Fruit fly (Drosophila melanogaster) whole organism, embryonic: Measurements from ENCODE around the gene CG17027.
A peak's percentile ranks its signal among the peaks of the same experiment; 100 is the strongest.

Experiments
- B-H2 ChIP-seq: fragments of 200-800 bp; sonication (Bioruptor generic); optimal IDR thresholded peaks from 2 replicates; lab custom pipeline; 2018; ENCODE audit warnings: missing biosample characterization, mild to moderate bottlenecking, missing genetic modification characterization
- CG10274 ChIP-seq: fragments of 200-800 bp; sonication (Bioruptor generic); optimal IDR thresholded peaks from 3 replicates; lab custom pipeline; 2017; ENCODE audit warnings: missing biosample characterization, mild to moderate bottlenecking, missing genetic modification characterization
- CG10979 ChIP-seq: fragments of 200-800 bp; sonication (Bioruptor generic); optimal IDR thresholded peaks from 2 replicates; lab custom pipeline; 2018; ENCODE audit warnings: missing biosample characterization, mild to moderate bottlenecking, missing genetic modification characterization, moderate library complexity
- CG1233 ChIP-seq: fragments of 200-800 bp; sonication (Bioruptor generic); optimal IDR thresholded peaks from 4 replicates; lab custom pipeline; 2018; ENCODE audit warnings: missing biosample characterization, mild to moderate bottlenecking, missing genetic modification characterization
- CG12942 ChIP-seq: fragments of 200-800 bp; sonication (Bioruptor generic); optimal IDR thresholded peaks from 3 replicates; lab custom pipeline; 2016; ENCODE audit warnings: missing biosample characterization, missing genetic modification characterization
- CG13775 ChIP-seq: fragments of 200-800 bp; sonication (Bioruptor generic); optimal IDR thresholded peaks from 3 replicates; lab custom pipeline; 2017; ENCODE audit warnings: missing biosample characterization, mild to moderate bottlenecking, missing genetic modification characterization
- CG18619 ChIP-seq: fragments of 200-800 bp; sonication (Bioruptor generic); optimal IDR thresholded peaks from 3 replicates; lab custom pipeline; 2017; ENCODE audit warnings: missing biosample characterization, mild to moderate bottlenecking, missing genetic modification characterization
- CG2129 ChIP-seq: fragments of 200-800 bp; sonication (Bioruptor generic); IDR thresholded peaks from 2 replicates; pipeline ENCODE4 v1.3.6; 2022; ENCODE audit warnings: missing biosample characterization, missing genetic modification characterization; ENCODE audit not compliant: partially characterized antibody
- CG33213 ChIP-seq: fragments of 200-800 bp; sonication (Bioruptor generic); optimal IDR thresholded peaks from 3 replicates; lab custom pipeline; 2016; ENCODE audit warnings: missing biosample characterization, missing genetic modification characterization
- CG3407 ChIP-seq: fragments of 200-800 bp; sonication (Bioruptor generic); optimal IDR thresholded peaks from 2 replicates; lab custom pipeline; 2018; ENCODE audit warnings: missing biosample characterization, mild to moderate bottlenecking, missing genetic modification characterization
- CG6854 ChIP-seq: fragments of 200-800 bp; sonication (Bioruptor generic); optimal IDR thresholded peaks from 3 replicates; lab custom pipeline; 2017; ENCODE audit warnings: missing biosample characterization, mild to moderate bottlenecking, missing genetic modification characterization
- CG7271 ChIP-seq: fragments of 200-800 bp; sonication (Bioruptor generic); optimal IDR thresholded peaks from 2 replicates; lab custom pipeline; 2018; ENCODE audit warnings: missing biosample characterization, mild to moderate bottlenecking, missing genetic modification characterization, moderate library complexity
- CG7786 ChIP-seq: fragments of 200-800 bp; sonication (Bioruptor generic); optimal IDR thresholded peaks from 2 replicates; lab custom pipeline; 2016; ENCODE audit warnings: missing biosample characterization, missing genetic modification characterization
- CG7928 ChIP-seq: fragments of 200-800 bp; sonication (Bioruptor generic); optimal IDR thresholded peaks from 2 replicates; lab custom pipeline; 2017; ENCODE audit warnings: missing biosample characterization, mild to moderate bottlenecking, missing genetic modification characterization
- CG9797 ChIP-seq: fragments of 200-800 bp; sonication (Bioruptor generic); optimal IDR thresholded peaks from 3 replicates; lab custom pipeline; 2018; ENCODE audit warnings: missing biosample characterization, mild to moderate bottlenecking, missing genetic modification characterization
- D ChIP-seq, 2 experiments: fragments of 200-800 bp in 1 of 2; fragments of >200 bp in 1 of 2; sonication (Bioruptor generic) in 1 of 2; optimal IDR thresholded peaks; 2 replicates in 1 of 2; 3 replicates in 1 of 2; lab custom pipeline; 2017; ENCODE audit warnings: mild to moderate bottlenecking in 1 of 2, missing biosample characterization in 1 of 2, missing genetic modification characterization in 1 of 2, missing genetic modification reagents in 1 of 2
- Ets65A ChIP-seq: fragments of 200-800 bp; sonication (Bioruptor generic); peaks from one replicate; lab custom pipeline; 2016; ENCODE audit warnings: missing biosample characterization, missing genetic modification characterization
- HmgD ChIP-seq: fragments of 200-800 bp; sonication (Bioruptor generic); optimal IDR thresholded peaks from 3 replicates; lab custom pipeline; 2016; ENCODE audit warnings: missing biosample characterization, missing genetic modification characterization
- Hmx ChIP-seq: fragments of 200-800 bp; sonication (Bioruptor generic); optimal IDR thresholded peaks from 2 replicates; lab custom pipeline; 2016; ENCODE audit warnings: missing biosample characterization, missing genetic modification characterization
- Jarid2 ChIP-seq: fragments of 200-800 bp; sonication (Bioruptor generic); optimal IDR thresholded peaks from 3 replicates; lab custom pipeline; 2017; ENCODE audit warnings: mild to moderate bottlenecking, missing biosample characterization, missing genetic modification reagents, missing genetic modification characterization
- Kr ChIP-seq: fragments of 200-800 bp; sonication (Bioruptor generic); optimal IDR thresholded peaks from 2 replicates; lab custom pipeline; 2017; ENCODE audit warnings: missing biosample characterization, mild to moderate bottlenecking, missing genetic modification characterization
- Ptx1 ChIP-seq: fragments of 200-800 bp; sonication (Bioruptor generic); IDR thresholded peaks from 2 replicates; pipeline ENCODE4 v1.3.6; 2022; ENCODE audit warnings: missing biosample characterization, missing genetic modification characterization
- Ssrp ChIP-seq: fragments of 200-800 bp; sonication (Bioruptor generic); optimal IDR thresholded peaks from 2 replicates; lab custom pipeline; 2018; ENCODE audit warnings: missing biosample characterization, mild to moderate bottlenecking, missing genetic modification characterization, moderate library complexity
- Xbp1 ChIP-seq: fragments of 200-800 bp; sonication (Bioruptor generic); optimal IDR thresholded peaks from 3 replicates; lab custom pipeline; 2016; ENCODE audit warnings: missing biosample characterization, mild to moderate bottlenecking, missing genetic modification characterization
- Xrp1 ChIP-seq: fragments of 200-800 bp; sonication (Bioruptor generic); IDR thresholded peaks from 2 replicates; pipeline ENCODE4 v1.3.6; 2022; ENCODE audit warnings: missing biosample characterization, missing genetic modification characterization
- YL-1 ChIP-seq: fragments of 200-800 bp; sonication (Bioruptor generic); optimal IDR thresholded peaks from 3 replicates; lab custom pipeline; 2017; ENCODE audit warnings: missing biosample characterization, mild to moderate bottlenecking, missing genetic modification characterization
- abd-A ChIP-seq: fragments of 200-800 bp; sonication (Bioruptor generic); optimal IDR thresholded peaks from 3 replicates; lab custom pipeline; 2019; ENCODE audit warnings: missing biosample characterization, mild to moderate bottlenecking, missing genetic modification characterization, moderate library complexity
- cas ChIP-seq: fragments of 200-800 bp; sonication (Bioruptor generic); IDR thresholded peaks from 2 replicates; pipeline ENCODE4 v1.3.6; 2022; ENCODE audit warnings: missing biosample characterization, missing genetic modification characterization
- chif ChIP-seq, 2 experiments: fragments of 200-800 bp; sonication (Bioruptor generic); optimal IDR thresholded peaks; 3 replicates each; lab custom pipeline; 2016; ENCODE audit warnings: missing biosample characterization in 2 of 2, missing genetic modification characterization in 2 of 2
- gfzf ChIP-seq: fragments of 200-800 bp; sonication (Bioruptor generic); optimal IDR thresholded peaks from 2 replicates; lab custom pipeline; 2016; ENCODE audit warnings: missing biosample characterization, mild to moderate bottlenecking, missing genetic modification characterization, moderate library complexity
- gsb ChIP-seq: fragments of 200-800 bp; sonication (Bioruptor generic); IDR thresholded peaks from 2 replicates; pipeline ENCODE4 v1.3.6; 2022; ENCODE audit warnings: missing biosample characterization, missing genetic modification characterization
- hb ChIP-seq: fragments of 200-800 bp; sonication (Bioruptor generic); IDR thresholded peaks from 3 replicates; pipeline ENCODE4 v1.3.6; 2022; ENCODE audit warnings: missing biosample characterization, missing genetic modification characterization; ENCODE audit not compliant: partially characterized antibody
- her ChIP-seq: fragments of 200-800 bp; sonication (Bioruptor generic); optimal IDR thresholded peaks from 2 replicates; lab custom pipeline; 2016; ENCODE audit warnings: missing biosample characterization, missing genetic modification characterization
- ind ChIP-seq: fragments of 200-800 bp; sonication (Bioruptor generic); optimal IDR thresholded peaks from 3 replicates; lab custom pipeline; 2016; ENCODE audit warnings: missing biosample characterization, missing genetic modification characterization
- lola ChIP-seq, 3 experiments: fragments of >200 bp in 2 of 3; fragments of 200-800 bp in 1 of 3; sonication (Bioruptor generic) in 1 of 3; optimal IDR thresholded peaks; 2 replicates each; lab custom pipeline; 2017 to 2019; ENCODE audit warnings: missing biosample characterization in 3 of 3, missing genetic modification characterization in 3 of 3, mild to moderate bottlenecking in 1 of 3, moderate library complexity in 1 of 3
- luna ChIP-seq: fragments of 200-800 bp; sonication (Bioruptor generic); optimal IDR thresholded peaks from 2 replicates; lab custom pipeline; 2016; ENCODE audit warnings: missing biosample characterization, missing genetic modification characterization
- pros ChIP-seq: fragments of 200-800 bp; sonication (Bioruptor generic); optimal IDR thresholded peaks from 3 replicates; lab custom pipeline; 2019; ENCODE audit warnings: missing biosample characterization, mild to moderate bottlenecking, missing genetic modification characterization, moderate library complexity
- psq ChIP-seq: fragments of 200-800 bp; sonication (Bioruptor generic); optimal IDR thresholded peaks from 2 replicates; lab custom pipeline; 2017; ENCODE audit warnings: missing biosample characterization, missing genetic modification characterization
- ranshi ChIP-seq: fragments of 200-800 bp; sonication (Bioruptor generic); IDR thresholded peaks from 2 replicates; pipeline ENCODE4 v1.3.6; 2022; ENCODE audit warnings: missing biosample characterization, missing genetic modification characterization
- sc ChIP-seq, 3 experiments: fragments of >200 bp in 2 of 3; fragments of 200-800 bp in 1 of 3; sonication (Bioruptor generic) in 1 of 3; optimal IDR thresholded peaks; 2 replicates in 2 of 3; 3 replicates in 1 of 3; lab custom pipeline; 2017; ENCODE audit warnings: mild to moderate bottlenecking in 1 of 3, missing biosample characterization in 1 of 3, missing genetic modification characterization in 1 of 3, missing genetic modification reagents in 1 of 3
- sens ChIP-seq: fragments of 200-800 bp; sonication (Bioruptor generic); peaks from one replicate; lab custom pipeline; 2016; ENCODE audit warnings: missing biosample characterization, missing genetic modification characterization
- ssp ChIP-seq: fragments of 200-800 bp; sonication (Bioruptor generic); IDR thresholded peaks from 2 replicates; pipeline ENCODE4 v1.3.6; 2022; ENCODE audit warnings: missing biosample characterization, missing genetic modification characterization
- tna ChIP-seq: fragments of 200-800 bp; sonication (Bioruptor generic); IDR thresholded peaks from 2 replicates; pipeline ENCODE4 v1.3.6; 2022; ENCODE audit warnings: missing biosample characterization, missing genetic modification characterization; ENCODE audit not compliant: partially characterized antibody
- tup ChIP-seq: fragments of 200-800 bp; sonication (Bioruptor generic); optimal IDR thresholded peaks from 2 replicates; lab custom pipeline; 2016; ENCODE audit warnings: missing biosample characterization, mild to moderate bottlenecking, missing genetic modification characterization, moderate library complexity
- vfl ChIP-seq: fragments of 200-800 bp; sonication (Bioruptor generic); optimal IDR thresholded peaks from 2 replicates; lab custom pipeline; 2016; ENCODE audit warnings: missing biosample characterization, missing genetic modification characterization
- wek ChIP-seq: fragments of 200-800 bp; sonication (Bioruptor generic); optimal IDR thresholded peaks from 3 replicates; lab custom pipeline; 2018; ENCODE audit warnings: missing biosample characterization, mild to moderate bottlenecking, missing genetic modification characterization, moderate library complexity
- zen ChIP-seq: fragments of 200-800 bp; sonication (Bioruptor generic); optimal IDR thresholded peaks from 3 replicates; lab custom pipeline; 2018; ENCODE audit warnings: missing biosample characterization, mild to moderate bottlenecking, missing genetic modification characterization, moderate library complexity

Gene CG17027

dm6 chr3L:15967588-15968500, 12.1 kb upstream of the CG17027 start, which contains the start of the genes Brr2 and CG10516 (continued):
- TF ChIP-seq Ssrp (no peak), ssp (GFP tag; lab: Robert Waterston, UW) (no peak), YL-1 (GFP tag; lab: Kevin White, UChicago) (peak; percentile 87), chif (GFP tag; optimal IDR thresholded peaks at IDR 0.05; lab: Kevin White, UChicago) (no peak), CG3407 (no peak), wek (GFP tag; lab: Kevin White, UChicago) (no peak), CG1233 (GFP tag; lab: Kevin White, UChicago) (no peak), vfl (GFP tag; lab: Kevin White, UChicago) (no peak), gfzf (GFP tag; lab: Kevin White, UChicago) (peak; percentile 73), ranshi (GFP tag; lab: Robert Waterston, UW) (no peak), sens (GFP tag; lab: Kevin White, UChicago) (no peak), Hmx (GFP tag; lab: Kevin White, UChicago) (no peak), CG18619 (no peak), zen (peak; percentile 15), CG6854 (GFP tag; lab: Kevin White, UChicago) (no peak), B-H2 (GFP tag; lab: Kevin White, UChicago) (no peak), D (optimal IDR thresholded peaks at IDR 0.05; lab: Kevin White, UChicago) (no peak), D (GFP tag; optimal IDR thresholded peaks at IDR 0.05; lab: Kevin White, UChicago) (no peak), her (peak; percentile 27), HmgD (GFP tag; lab: Kevin White, UChicago) (peak; percentile 23), Ptx1 (no peak), tna (GFP tag; lab: Robert Waterston, UW) (0 out of 2 replicates have a peak, but pooled peaks have one; percentile 13), CG13775 (GFP tag; lab: Kevin White, UChicago) (no peak), hb (GFP tag; lab: Robert Waterston, UW) (no peak), Ets65A (GFP tag; lab: Kevin White, UChicago) (no peak), CG10274 (GFP tag; lab: Kevin White, UChicago) (no peak), Kr (no peak), CG12942 (GFP tag; lab: Kevin White, UChicago) (no peak), Jarid2 (GFP tag; lab: Kevin White, UChicago) (no peak), CG33213 (GFP tag; lab: Kevin White, UChicago) (peak; percentile 43), ind (GFP tag; lab: Kevin White, UChicago) (no peak), Xrp1 (GFP tag; lab: Robert Waterston, UW) (no peak), CG7928 (peak; percentile 30), sc (optimal IDR thresholded peaks at IDR 0.05; lab: Kevin White, UChicago) (no peak), sc (GFP tag; optimal IDR thresholded peaks at IDR 0.05; lab: Kevin White, UChicago) (no peak), CG2129 (no peak), lola (GFP tag; optimal IDR thresholded peaks at IDR 0.05; lab: Kevin White, UChicago) (peak in 1 of 3 experiments; percentile 31), tup (no peak), CG10979 (no peak), gsb (GFP tag; lab: Robert Waterston, UW) (no peak), psq (GFP tag; lab: Kevin White, UChicago) (no peak), CG7786 (GFP tag; lab: Kevin White, UChicago) (peak; percentile 7), pros (GFP tag; lab: Kevin White, UChicago) (no peak), CG9797 (GFP tag; lab: Kevin White, UChicago) (peak; percentile 94), cas (GFP tag; lab: Robert Waterston, UW) (no peak), Xbp1 (GFP tag; lab: Kevin White, UChicago) (peak; percentile 43), CG7271 (tag; lab: Kevin White, UChicago) (no peak), abd-A (tag; lab: Kevin White, UChicago) (no peak), luna (GFP tag; lab: Kevin White, UChicago) (no peak)
